Worm (Caenorhabditis elegans) whole organism, L1 larva: ENCODE measurements around the gene daf-42.

ENCODE experiments used
- C04F5.9 ChIP-seq: sonication (generic microtip); optimal IDR thresholded peaks from 2 replicates; lab custom pipeline; 2016; ENCODE audit warnings: missing genetic modification characterization, missing compliant biosample characterization
- F16B12.6 ChIP-seq: fragments of 150-350 bp; optimal IDR thresholded peaks from 2 replicates; lab custom pipeline; 2014; ENCODE audit warnings: missing biosample characterization, missing genetic modification characterization
- ama-1 ChIP-seq: fragments of 150-350 bp; optimal IDR thresholded peaks from 2 replicates; lab custom pipeline; 2014
- blmp-1 ChIP-seq: fragments of 150-350 bp; optimal IDR thresholded peaks from 2 replicates; lab custom pipeline; 2014; ENCODE audit warnings: missing biosample characterization, missing genetic modification characterization
- ceh-63 ChIP-seq: fragments of 200-800 bp; sonication (Bioruptor generic); optimal IDR thresholded peaks from 2 replicates; lab custom pipeline; 2018; ENCODE audit warnings: mild to moderate bottlenecking, missing genetic modification characterization, missing compliant biosample characterization
- ceh-8 ChIP-seq: fragments of 200-800 bp; sonication (Bioruptor generic); optimal IDR thresholded peaks from 2 replicates; lab custom pipeline; 2018; ENCODE audit warnings: mild to moderate bottlenecking, missing genetic modification characterization, moderate library complexity, missing compliant biosample characterization
- ceh-88 ChIP-seq: fragments of 200-800 bp; sonication (Bioruptor generic); IDR thresholded peaks from 2 replicates; pipeline ENCODE4 v1.3.6; 2022; ENCODE audit warnings: missing genetic modification characterization, missing compliant biosample characterization
- ces-1 ChIP-seq: fragments of 150-350 bp; optimal IDR thresholded peaks from 2 replicates; lab custom pipeline; 2014; ENCODE audit warnings: missing biosample characterization, missing genetic modification reagents, missing genetic modification characterization
- dsc-1 ChIP-seq: sonication (generic microtip); optimal IDR thresholded peaks from 2 replicates; lab custom pipeline; 2016; ENCODE audit warnings: mild to moderate bottlenecking, missing genetic modification characterization, missing compliant biosample characterization
- efl-1 ChIP-seq, 4 experiments: fragments of 150-350 bp; optimal IDR thresholded peaks in 3 of 4; peaks in 1 of 4; 1 replicate in 1 of 4; 2 replicates in 3 of 4; lab custom pipeline; 2014; ENCODE audit warnings: missing biosample characterization in 2 of 4, missing genetic modification characterization in 2 of 4, missing genetic modification reagents in 2 of 4
- elt-2 ChIP-seq: sonication (generic microtip); optimal IDR thresholded peaks from 2 replicates; lab custom pipeline; 2016; ENCODE audit warnings: missing genetic modification characterization, mild to moderate bottlenecking, inconsistent platforms, missing compliant biosample characterization, missing genetic modification reagents
- fkh-10 ChIP-seq: sonication (generic microtip); optimal IDR thresholded peaks from 2 replicates; lab custom pipeline; 2017; ENCODE audit warnings: missing biosample characterization, missing genetic modification reagents, missing genetic modification characterization
- fkh-8 ChIP-seq: sonication (generic microtip); optimal IDR thresholded peaks from 2 replicates; lab custom pipeline; 2016; ENCODE audit warnings: mild to moderate bottlenecking, missing genetic modification characterization, missing compliant biosample characterization
- grh-1 ChIP-seq: fragments of 200-800 bp; sonication (Bioruptor generic); IDR thresholded peaks from 2 replicates; pipeline ENCODE4 v1.3.6; 2022; ENCODE audit warnings: missing genetic modification reagents, missing genetic modification characterization, missing compliant biosample characterization
- hlh-4 ChIP-seq: sonication (generic microtip); optimal IDR thresholded peaks from 2 replicates; lab custom pipeline; 2016; ENCODE audit warnings: mild to moderate bottlenecking, missing genetic modification characterization, missing compliant biosample characterization
- lin-13 ChIP-seq: fragments of 150-350 bp; optimal IDR thresholded peaks from 2 replicates; lab custom pipeline; 2014; ENCODE audit warnings: missing biosample characterization, missing genetic modification reagents, missing genetic modification characterization
- lin-14 ChIP-seq: fragments of 200-800 bp; sonication (Bioruptor generic); optimal IDR thresholded peaks from 2 replicates; lab custom pipeline; 2018; ENCODE audit warnings: mild to moderate bottlenecking, missing genetic modification characterization, moderate library complexity, missing compliant biosample characterization
- lin-35 ChIP-seq, 2 experiments: fragments of 150-350 bp; optimal IDR thresholded peaks; 2 replicates each; lab custom pipeline; 2014; ENCODE audit warnings: missing biosample characterization in 2 of 2, missing genetic modification characterization in 2 of 2, missing genetic modification reagents in 2 of 2
- lir-3 ChIP-seq: sonication (generic microtip); optimal IDR thresholded peaks from 2 replicates; lab custom pipeline; 2016; ENCODE audit warnings: mild to moderate bottlenecking, missing genetic modification characterization, moderate library complexity, missing compliant biosample characterization; ENCODE audit not compliant: poor library complexity
- lsy-2 ChIP-seq, 2 experiments: fragments of 150-350 bp; optimal IDR thresholded peaks; 2 replicates each; lab custom pipeline; 2014; ENCODE audit warnings: missing biosample characterization in 2 of 2, missing genetic modification characterization in 2 of 2
- mdl-1 ChIP-seq, 2 experiments: fragments of 150-350 bp; optimal IDR thresholded peaks; 2 replicates each; lab custom pipeline; 2014 to 2017; ENCODE audit warnings: missing biosample characterization in 2 of 2, missing genetic modification characterization in 2 of 2, inconsistent platforms in 1 of 2
- nhr-12 ChIP-seq: sonication (generic microtip); optimal IDR thresholded peaks from 2 replicates; lab custom pipeline; 2017; ENCODE audit warnings: missing biosample characterization, missing genetic modification characterization
- nhr-20 ChIP-seq: sonication (generic microtip); optimal IDR thresholded peaks from 2 replicates; lab custom pipeline; 2016; ENCODE audit warnings: mild to moderate bottlenecking, missing genetic modification characterization, missing compliant biosample characterization
- nhr-237 ChIP-seq: fragments of 150-350 bp; optimal IDR thresholded peaks from 2 replicates; lab custom pipeline; 2014; ENCODE audit warnings: missing biosample characterization, missing genetic modification characterization
- nhr-47 ChIP-seq: sonication (generic microtip); optimal IDR thresholded peaks from 2 replicates; lab custom pipeline; 2016; ENCODE audit warnings: mild to moderate bottlenecking, missing genetic modification characterization, moderate library complexity, missing compliant biosample characterization
- nhr-71 ChIP-seq: sonication (generic microtip); optimal IDR thresholded peaks from 2 replicates; lab custom pipeline; 2016; ENCODE audit warnings: mild to moderate bottlenecking, missing genetic modification characterization, moderate library complexity, missing compliant biosample characterization
- nhr-76 ChIP-seq: sonication (generic microtip); optimal IDR thresholded peaks from 2 replicates; lab custom pipeline; 2017; ENCODE audit warnings: missing biosample characterization, missing genetic modification characterization
- nhr-84 ChIP-seq: sonication (generic microtip); optimal IDR thresholded peaks from 2 replicates; lab custom pipeline; 2017; ENCODE audit warnings: missing biosample characterization, missing genetic modification characterization
- nhr-90 ChIP-seq: sonication (generic microtip); optimal IDR thresholded peaks from 2 replicates; lab custom pipeline; 2016; ENCODE audit warnings: mild to moderate bottlenecking, missing genetic modification characterization, missing compliant biosample characterization; ENCODE audit not compliant: poor library complexity
- pqm-1 ChIP-seq: sonication (generic microtip); optimal IDR thresholded peaks from 3 replicates; lab custom pipeline; 2017; ENCODE audit warnings: missing biosample characterization, missing genetic modification characterization
- rnt-1 ChIP-seq: sonication (generic microtip); optimal IDR thresholded peaks from 2 replicates; lab custom pipeline; 2016; ENCODE audit warnings: mild to moderate bottlenecking, missing genetic modification characterization, moderate library complexity, missing compliant biosample characterization
- snpc-4 ChIP-seq: fragments of 150-350 bp; optimal IDR thresholded peaks from 2 replicates; lab custom pipeline; 2014; ENCODE audit warnings: missing biosample characterization, missing genetic modification characterization
- snu-23 ChIP-seq: sonication (generic microtip); optimal IDR thresholded peaks from 2 replicates; lab custom pipeline; 2016; ENCODE audit warnings: missing genetic modification characterization, missing compliant biosample characterization
- sox-4 ChIP-seq: sonication (generic microtip); optimal IDR thresholded peaks from 2 replicates; lab custom pipeline; 2016; ENCODE audit warnings: missing genetic modification characterization, missing compliant biosample characterization
- swsn-7 ChIP-seq: sonication (generic microtip); optimal IDR thresholded peaks from 2 replicates; lab custom pipeline; 2016; ENCODE audit warnings: missing genetic modification characterization, missing compliant biosample characterization
- tlp-1 ChIP-seq: fragments of 150-350 bp; optimal IDR thresholded peaks from 2 replicates; lab custom pipeline; 2014; ENCODE audit warnings: missing biosample characterization, missing genetic modification characterization
- unc-130 ChIP-seq: fragments of 150-350 bp; optimal IDR thresholded peaks from 2 replicates; lab custom pipeline; 2017; ENCODE audit warnings: missing biosample characterization, missing genetic modification characterization, inconsistent platforms
- unc-86 ChIP-seq: sonication (generic microtip); optimal IDR thresholded peaks from 2 replicates; lab custom pipeline; 2016; ENCODE audit warnings: missing genetic modification characterization, missing compliant biosample characterization
- zag-1 ChIP-seq: fragments of 150-350 bp; optimal IDR thresholded peaks from 2 replicates; lab custom pipeline; 2014; ENCODE audit warnings: missing biosample characterization, missing genetic modification characterization
- zip-4 ChIP-seq: fragments of 200-800 bp; sonication (Bioruptor generic); optimal IDR thresholded peaks from 2 replicates; lab custom pipeline; 2018; ENCODE audit warnings: mild to moderate bottlenecking, missing genetic modification characterization, moderate library complexity, missing compliant biosample characterization
- ztf-11 ChIP-seq, 2 experiments: sonication (generic microtip); optimal IDR thresholded peaks; 2 replicates each; lab custom pipeline; 2016 to 2017; ENCODE audit warnings: missing genetic modification characterization in 2 of 2, missing biosample characterization in 1 of 2, missing compliant biosample characterization in 1 of 2

The daf-42 gene

ce11 chrIV:7332695-7333094 is 14.0 kb downstream of the daf-42 start, which contains the start of gene ocr-4:
ocr-4 (minus strand) TSS chrIV:7332795.
- no peak for TF ChIP-seq blmp-1
- TF ChIP-seq, all 84 proteins: peak for 0

DNA sequence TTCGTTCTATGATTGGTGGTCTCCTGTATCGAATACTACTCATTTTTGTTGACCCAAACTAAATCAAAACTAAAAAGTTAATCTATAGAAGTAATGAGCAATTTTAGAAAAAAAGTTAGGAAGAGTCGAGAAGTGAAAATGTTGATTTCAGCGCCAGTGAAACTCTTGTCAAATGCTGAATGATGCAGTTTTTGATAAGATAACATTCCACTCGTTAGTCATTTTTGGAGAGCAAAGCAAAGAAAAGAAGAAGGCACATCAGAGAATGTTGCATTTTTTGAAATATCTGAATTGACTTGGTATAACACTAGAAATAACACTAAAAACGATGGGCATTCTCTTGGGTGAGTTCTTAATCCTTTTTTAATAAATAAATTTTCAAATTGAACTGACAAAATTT is 17.7 kb downstream of the daf-42 start, which contains the start of gene sqst-2:
Gene sqst-2 (minus strand): TSS at position 58 of the 400 bp plus-strand sequence.
- TF ChIP-seq rnt-1 (no peak), ceh-88 (no peak), nhr-71 (tag; lab: Kevin White, UChicago) (no peak), lir-3 (tag; lab: Kevin White, UChicago) (no peak), sox-4 (tag; lab: Kevin White, UChicago) (no peak), ceh-63 (GFP tag; lab: Kevin White, UChicago) (no peak), snu-23 (GFP tag; lab: Kevin White, UChicago) (no peak), zag-1 (tag; lab: Kevin White, UChicago) (no peak), blmp-1 (no peak), C04F5.9 (no peak), nhr-12 (tag; lab: Kevin White, UChicago) (no peak), grh-1 (GFP tag; lab: Robert Waterston, UW) (no peak), swsn-7 (tag; lab: Kevin White, UChicago) (no peak), unc-130 (tag; lab: Kevin White, UChicago) (no peak), fkh-8 (tag; lab: Kevin White, UChicago) (no peak), unc-86 (tag; lab: Kevin White, UChicago) (no peak), lin-13 (no peak), elt-2 (tag; lab: Kevin White, UChicago) (no peak), snpc-4 (tag; lab: Kevin White, UChicago) (no peak), lin-35 (GFP tag; optimal IDR thresholded peaks at IDR 0.05; lab: Kevin White, UChicago) (no peak)

DNA sequence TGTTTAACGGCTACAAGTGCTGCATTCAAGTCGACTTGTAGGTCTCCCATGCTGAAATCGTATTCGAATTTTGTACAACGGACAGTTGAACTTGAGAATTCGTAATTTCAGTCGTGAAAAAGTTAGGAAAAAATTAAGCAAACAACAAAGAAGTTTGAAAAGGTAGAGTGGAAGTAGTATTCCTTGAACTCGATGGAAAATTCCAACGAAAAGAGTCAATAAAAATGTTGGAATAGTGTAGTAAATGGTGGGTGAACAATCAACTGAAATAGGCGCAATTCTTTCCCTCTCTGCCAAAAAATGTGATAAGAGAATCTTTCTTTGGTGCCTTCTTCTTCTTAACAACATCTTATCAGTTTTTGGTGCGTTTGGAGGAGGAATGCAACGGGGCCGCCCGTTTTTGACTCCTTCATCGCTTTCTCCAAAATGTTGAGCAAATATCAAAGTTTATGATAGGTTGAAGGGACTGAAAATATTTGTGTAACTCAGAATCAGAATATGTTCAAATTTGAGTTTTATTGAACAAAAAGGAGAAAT is 20.0 kb downstream of the daf-42 start, which contains the start of gene ifo-1:
Gene ifo-1 (minus strand): TSS at position 51 of the 537 bp plus-strand sequence.
- TF ChIP-seq pqm-1 (tag; lab: Kevin White, UChicago) (peak; percentile 70), zip-4 (GFP tag; lab: Kevin White, UChicago) (no peak), nhr-237 (tag; lab: Kevin White, UChicago) (no peak), nhr-20 (peak; percentile 20), nhr-90 (tag; lab: Kevin White, UChicago) (peak; percentile 10), elt-2 (tag; lab: Kevin White, UChicago) (peak; percentile 88), lin-35 (GFP tag; optimal IDR thresholded peaks at IDR 0.05; lab: Kevin White, UChicago) (peak in 1 of 2 experiments; percentile 33)

DNA sequence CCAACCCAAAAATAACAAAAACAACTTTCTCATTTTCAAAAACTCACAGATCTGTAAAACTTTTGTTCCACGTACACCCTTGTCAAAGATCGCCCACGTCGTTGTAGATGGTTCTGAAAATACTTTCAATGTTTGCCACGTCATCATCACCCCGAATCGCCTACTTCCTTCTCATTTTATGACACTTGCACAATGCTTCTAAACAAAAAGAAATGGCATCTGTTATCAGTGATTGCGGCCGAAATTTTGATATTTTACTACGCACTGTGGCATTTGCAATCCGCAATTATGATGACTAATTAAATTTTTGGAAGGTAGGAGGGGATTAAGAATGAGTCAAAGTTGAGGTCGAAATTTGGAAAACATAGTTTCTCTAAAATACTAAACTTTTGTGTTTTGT is 21.0 kb downstream of the daf-42 start:
- peak; percentile 52 for TF ChIP-seq elt-2 (tag; lab: Kevin White, UChicago)
- TF ChIP-seq efl-1 (optimal IDR thresholded peaks at IDR 0.05; lab: Kevin White, UChicago): no peak
- peak in 1 of 2 experiments; percentile 28 for TF ChIP-seq efl-1 (GFP tag; optimal IDR thresholded peaks at IDR 0.05 in 1 of 2; lab: Kevin White, UChicago)
- TF ChIP-seq ztf-11 (tag; optimal IDR thresholded peaks at IDR 0.05; lab: Kevin White, UChicago): no peak

DNA sequence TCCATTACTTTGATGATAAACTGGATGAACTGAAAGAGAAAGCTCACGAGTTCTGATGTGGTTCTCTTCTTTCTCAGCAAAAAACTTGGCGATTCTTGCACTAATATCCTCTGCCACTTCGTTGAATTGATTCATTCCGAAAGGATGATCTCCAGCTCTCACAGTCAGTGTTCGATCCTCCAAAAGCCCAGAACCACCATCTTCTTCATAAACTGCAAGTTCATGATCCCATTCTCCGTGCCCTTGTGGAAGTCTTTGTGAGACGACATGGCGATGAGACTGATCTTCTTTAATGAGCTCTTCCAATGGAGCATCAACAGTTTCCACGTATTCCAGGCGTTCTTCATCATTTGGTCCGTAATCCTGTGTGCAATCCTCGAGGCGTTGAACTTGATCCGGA is 21.7 kb downstream of the daf-42 start:
- TF ChIP-seq ceh-8 (GFP tag; lab: Kevin White, UChicago): no peak
- TF ChIP-seq lsy-2 (tag; optimal IDR thresholded peaks at IDR 0.05; lab: Kevin White, UChicago): no peak
- TF ChIP-seq F16B12.6 (tag; lab: Kevin White, UChicago): no peak
- TF ChIP-seq ces-1 (GFP tag; lab: Kevin White, UChicago): no peak
- TF ChIP-seq lin-14 (GFP tag; lab: Kevin White, UChicago): no peak
- TF ChIP-seq mdl-1 (tag; optimal IDR thresholded peaks at IDR 0.05; lab: Kevin White, UChicago): no peak
- TF ChIP-seq hlh-4: no peak
- TF ChIP-seq rnt-1: no peak
- TF ChIP-seq snu-23 (GFP tag; lab: Kevin White, UChicago): no peak
- TF ChIP-seq tlp-1 (tag; lab: Kevin White, UChicago): no peak
- TF ChIP-seq nhr-84 (tag; lab: Kevin White, UChicago): no peak
- TF ChIP-seq ama-1 (lab: Kevin White, UChicago): no peak
- no peak for TF ChIP-seq fkh-10
- no peak for TF ChIP-seq dsc-1 (tag; lab: Kevin White, UChicago)
- no peak for TF ChIP-seq ceh-63 (GFP tag; lab: Kevin White, UChicago)
- no peak for TF ChIP-seq nhr-76 (tag; lab: Kevin White, UChicago)
- TF ChIP-seq nhr-47 (tag; lab: Kevin White, UChicago): no peak
